Fruit fly (Drosophila melanogaster) whole organism, prepupa: Measurements from ENCODE around the gene P5CDh2.

ENCODE experiments used
- CG4318 ChIP-seq: fragments of 200-800 bp; sonication (Bioruptor generic); optimal IDR thresholded peaks from 3 replicates; lab custom pipeline; 2017; ENCODE audit warnings: missing biosample characterization, mild to moderate bottlenecking, missing genetic modification characterization
- Ets96B ChIP-seq: fragments of 200-800 bp; optimal IDR thresholded peaks from 2 replicates; lab custom pipeline; 2019; ENCODE audit warnings: missing biosample characterization, mild to moderate bottlenecking, missing genetic modification characterization, moderate library complexity

DNA sequence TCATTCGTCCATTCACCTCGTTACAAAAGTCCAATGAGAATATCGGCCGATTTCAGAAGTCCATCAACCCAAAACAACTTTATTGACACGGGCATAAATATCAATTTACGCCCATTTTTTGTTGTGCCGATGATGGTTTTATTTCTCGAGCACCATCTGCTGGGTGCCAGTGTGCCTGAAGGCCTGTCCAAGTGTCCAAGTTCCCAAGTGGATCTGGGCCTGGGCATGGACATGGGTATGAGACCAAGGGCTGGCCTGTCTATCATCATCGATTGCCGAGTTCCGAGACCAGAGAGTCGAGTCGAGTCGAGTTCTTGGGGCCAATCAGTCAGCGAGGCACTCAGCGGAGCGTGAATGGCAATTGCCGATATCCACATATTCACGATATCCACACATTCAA, 45.5 kb upstream of the P5CDh2 start, which contains the start of gene Gr93a:
- TF ChIP-seq CG4318 (GFP tag; lab: Kevin White, UChicago), result no peak
- TF ChIP-seq Ets96B (tag; lab: Kevin White, UChicago), result no peak
